Worm (Caenorhabditis elegans) whole organism, late embryonic: ENCODE data around the gene grd-6.

Source experiments
- ama-1 ChIP-seq: fragments of 150-350 bp; optimal IDR thresholded peaks from 2 replicates; lab custom pipeline; 2014
- ceh-34 ChIP-seq: sonication (generic microtip); optimal IDR thresholded peaks from 2 replicates; lab custom pipeline; 2016; ENCODE audit warnings: mild to moderate bottlenecking, missing genetic modification characterization, missing compliant biosample characterization
- madf-2 ChIP-seq: sonication (generic microtip); optimal IDR thresholded peaks from 2 replicates; lab custom pipeline; 2017; ENCODE audit warnings: missing genetic modification characterization, missing compliant biosample characterization
- nhr-11 ChIP-seq: fragments of 150-350 bp; optimal IDR thresholded peaks from 2 replicates; lab custom pipeline; 2014; ENCODE audit warnings: missing biosample characterization, missing genetic modification characterization
- pha-2 ChIP-seq: sonication (generic microtip); optimal IDR thresholded peaks from 2 replicates; lab custom pipeline; 2017; ENCODE audit warnings: mild to moderate bottlenecking, missing genetic modification characterization, missing compliant biosample characterization
- rnt-1 ChIP-seq: sonication (generic microtip); optimal IDR thresholded peaks from 2 replicates; lab custom pipeline; 2016; ENCODE audit warnings: missing genetic modification characterization, missing compliant biosample characterization
- unc-3 ChIP-seq, 2 experiments: fragments of 200-800 bp in 1 of 2; sonication (Bioruptor generic) in 1 of 2; sonication (generic microtip) in 1 of 2; conservative IDR thresholded peaks in 1 of 2; optimal IDR thresholded peaks in 1 of 2; 2 replicates each; pipeline versions ENCODE4 v1.3.6 to Lab custom; 2016 to 2022; ENCODE audit warnings: missing compliant biosample characterization in 2 of 2, missing genetic modification characterization in 2 of 2, missing genetic modification reagents in 1 of 2

- TF ChIP-seq rnt-1 (tag; lab: Kevin White, UChicago) (no peak), ama-1 (lab: Kevin White, UChicago) (no peak), nhr-11 (no peak), unc-3 (GFP tag; conservative IDR thresholded peaks at IDR 0.05; lab: Robert Waterston, UW) (no peak), unc-3 (tag; optimal IDR thresholded peaks at IDR 0.05; lab: Kevin White, UChicago) (no peak), pha-2 (tag; lab: Kevin White, UChicago) (no peak), madf-2 (no peak), ceh-34 (no peak)
Measured at ce11 chrV:9261492-9261891, 39.8 kb downstream of the grd-6 start, which contains the start of gene nhr-36.
